Worm (Caenorhabditis elegans): Measurements from ENCODE around the gene npax-3.
A peak's percentile ranks its signal among the peaks of the same experiment; 100 is the strongest.

Gene npax-3

DNA sequence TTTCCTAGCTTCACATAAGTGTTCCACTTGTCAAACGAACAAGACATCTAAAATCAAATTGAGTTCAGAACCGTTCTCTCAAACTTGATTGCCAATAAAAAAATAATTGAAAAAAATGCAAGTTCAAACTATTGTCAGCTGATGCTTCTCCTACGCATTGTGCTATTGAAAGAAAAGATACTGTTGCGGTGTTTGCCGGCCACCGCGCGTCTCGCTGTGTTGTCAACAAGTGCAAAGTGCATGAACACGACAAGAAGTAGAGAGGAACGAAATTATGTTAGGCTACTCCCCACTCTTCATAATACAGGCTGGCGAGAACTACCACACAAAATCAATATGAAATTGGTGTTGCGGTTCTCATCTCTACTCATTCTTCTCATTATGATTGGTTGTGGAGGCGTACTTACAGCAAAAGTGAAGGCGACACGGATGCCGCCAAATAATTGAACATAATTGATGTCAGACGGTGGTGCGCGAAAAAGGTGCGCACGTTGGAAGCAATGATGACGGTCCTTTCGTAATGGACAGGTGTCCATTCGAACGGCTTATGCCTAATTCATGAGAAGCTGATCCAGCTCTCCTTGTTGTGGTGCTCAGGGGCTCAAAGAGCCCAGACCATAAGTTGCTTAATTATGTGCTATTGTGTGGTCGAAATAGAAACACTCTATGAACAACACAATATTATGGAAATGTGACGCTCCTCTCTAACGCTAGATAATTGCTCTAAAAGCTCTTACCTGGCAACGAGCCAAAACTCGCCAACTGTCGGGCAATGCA is 39.6 kb upstream of the npax-3 start:
- TF ChIP-seq sptf-1 (tag; optimal IDR thresholded peaks at IDR 0.05) (no peak), efl-1 (optimal IDR thresholded peaks at IDR 0.05) (no peak), efl-1 (GFP tag; optimal IDR thresholded peaks at IDR 0.05 in 1 of 2) (peak in 1 of 2 experiments; percentile 59)

DNA sequence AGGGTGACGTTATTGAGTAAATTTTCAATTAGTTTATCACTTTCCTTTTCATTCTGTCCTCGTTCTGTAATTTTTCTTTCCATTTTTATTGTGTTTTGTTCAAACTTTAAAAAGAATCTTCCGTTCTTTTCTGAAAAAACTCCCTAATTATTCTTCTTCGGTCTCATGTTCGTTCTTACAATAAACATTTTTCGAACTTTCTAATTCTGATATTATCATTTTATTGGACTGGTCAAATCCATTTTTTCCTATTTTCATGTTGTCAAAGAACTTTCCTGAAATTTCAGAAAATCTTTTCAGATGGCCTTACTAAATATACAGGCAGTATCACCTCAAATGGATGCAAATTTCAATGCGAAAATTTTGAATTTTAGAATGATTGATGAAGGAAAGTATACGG is 36.1 kb upstream of the npax-3 start, which contains the start of gene nish-1:
Gene nish-1 (plus strand): TSS at position 301 of the 400 bp plus-strand sequence.
- no peak for TF ChIP-seq nhr-237 (tag; optimal IDR thresholded peaks at IDR 0.05)
- TF ChIP-seq nhr-77 (tag; optimal IDR thresholded peaks at IDR 0.05) = no peak
- no peak for TF ChIP-seq C34B4.2 (tag; optimal IDR thresholded peaks at IDR 0.05)

DNA sequence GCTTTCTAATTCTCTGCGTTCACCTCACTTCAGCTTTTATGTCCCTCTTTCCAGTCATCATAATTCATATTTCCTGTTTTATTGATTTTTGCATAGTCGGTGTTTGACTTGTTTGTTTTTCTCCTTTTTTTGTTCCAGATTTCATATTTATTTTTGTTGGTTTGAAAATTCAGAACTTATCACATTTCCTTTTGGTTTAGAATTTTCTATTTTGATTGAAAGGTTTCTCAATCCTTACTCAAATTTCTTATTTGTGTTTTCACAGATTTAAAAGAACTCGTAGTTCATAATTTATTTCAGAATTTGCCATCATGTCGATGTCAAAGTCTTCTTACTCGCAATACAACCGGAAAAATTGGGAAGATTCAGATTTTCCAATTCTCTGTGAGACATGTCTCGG is 33.2 kb upstream of the npax-3 start, which contains the start of gene rbm-22:
Gene rbm-22 (plus strand): TSS at position 301 of the 400 bp plus-strand sequence.
- TF ChIP-seq sup-37 (GFP tag; optimal IDR thresholded peaks at IDR 0.05) = no peak
- TF ChIP-seq efl-1 (optimal IDR thresholded peaks at IDR 0.05) = no peak
- peak in 1 of 2 experiments; percentile 41 for TF ChIP-seq efl-1 (GFP tag; optimal IDR thresholded peaks at IDR 0.05 in 1 of 2)

DNA sequence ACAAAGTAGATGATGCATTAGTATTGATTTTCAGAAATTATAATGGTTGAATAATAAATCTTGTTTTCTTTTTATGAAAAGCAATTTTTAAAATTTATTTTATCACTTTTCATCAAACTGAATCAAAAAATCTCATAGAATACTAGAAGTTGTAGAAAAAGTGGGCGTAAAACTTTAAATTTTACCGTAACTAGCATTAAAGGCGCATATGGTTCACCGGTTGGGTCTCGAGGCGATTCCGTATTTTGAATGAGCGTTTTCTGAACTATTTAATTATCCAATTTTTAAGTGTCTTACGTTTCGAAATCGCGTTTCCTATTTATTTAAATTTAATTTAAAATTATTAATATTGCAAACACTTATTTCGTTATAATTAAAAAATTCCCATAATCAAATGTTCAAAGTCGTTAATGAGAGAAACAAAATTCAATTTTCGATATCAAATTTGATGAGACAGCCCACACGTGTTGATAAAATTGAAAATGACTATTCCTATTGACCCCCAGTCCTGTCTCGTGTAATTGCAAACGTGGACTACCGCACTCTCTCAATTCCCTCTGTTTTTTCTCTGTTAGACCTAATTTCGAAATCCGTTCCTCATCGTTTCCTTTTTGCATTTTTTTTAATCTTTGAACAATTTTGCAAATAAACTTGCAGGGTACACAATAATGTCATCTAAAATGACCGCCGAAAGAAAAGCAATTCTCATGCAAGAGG is 30.5 kb upstream of the npax-3 start, which contains the start of the genes T11G6.2 and hars-1:
Gene T11G6.2 (minus strand): TSS at position 197 of the 717 bp plus-strand sequence.
Gene hars-1 (plus strand): TSS at position 658 of the 717 bp plus-strand sequence.
- TF ChIP-seq mep-1 (tag; optimal IDR thresholded peaks at IDR 0.05) = peak; percentile 2
- TF ChIP-seq nhr-20 (tag; optimal IDR thresholded peaks at IDR 0.05) = no peak
- no peak for TF ChIP-seq lin-39 (tag; optimal IDR thresholded peaks at IDR 0.05)
- TF ChIP-seq blmp-1 (tag; optimal IDR thresholded peaks at IDR 0.05) = peak; percentile 43
- TF ChIP-seq fos-1 (tag; optimal IDR thresholded peaks at IDR 0.05) = no peak
- no peak for TF ChIP-seq swsn-7 (tag; optimal IDR thresholded peaks at IDR 0.05)
- no peak for TF ChIP-seq unc-62 (GFP tag; optimal IDR thresholded peaks at IDR 0.05)
- TF ChIP-seq nhr-85 (tag) = no peak
- no peak for TF ChIP-seq fkh-8 (tag; optimal IDR thresholded peaks at IDR 0.05)
- peak; percentile 24 to 58 for TF ChIP-seq lin-35 (GFP tag; optimal IDR thresholded peaks at IDR 0.05)
- TF ChIP-seq snu-23 (GFP tag; optimal IDR thresholded peaks at IDR 0.05) = peak; percentile 29
- TF ChIP-seq tlp-1 (tag; optimal IDR thresholded peaks at IDR 0.05) = no peak
- TF ChIP-seq nhr-19 (GFP tag; conservative IDR thresholded peaks at IDR 0.05) = no peak
- no peak for TF ChIP-seq nhr-77 (tag; optimal IDR thresholded peaks at IDR 0.05)
- no peak for TF ChIP-seq hpl-2 (GFP tag; optimal IDR thresholded peaks at IDR 0.05)
- no peak for TF ChIP-seq sup-37 (GFP tag; optimal IDR thresholded peaks at IDR 0.05)
- TF ChIP-seq lsy-2 (tag; optimal IDR thresholded peaks at IDR 0.05) = peak in 1 of 2 experiments; percentile 52
- no peak for TF ChIP-seq jun-1 (tag; optimal IDR thresholded peaks at IDR 0.05)
- TF ChIP-seq C16A3.4 (tag; optimal IDR thresholded peaks at IDR 0.05) = peak; percentile 37
- TF ChIP-seq lin-14 (GFP tag; optimal IDR thresholded peaks at IDR 0.05) = peak; percentile 56
- peak; percentile 55 for TF ChIP-seq skn-1 (tag; optimal IDR thresholded peaks at IDR 0.05)
- TF ChIP-seq dsc-1 (tag; optimal IDR thresholded peaks at IDR 0.05) = no peak
- TF ChIP-seq dpl-1 (GFP tag; optimal IDR thresholded peaks at IDR 0.05) = peak; percentile 8 to 32 (median 13)
- no peak for TF ChIP-seq vab-15 (tag; optimal IDR thresholded peaks at IDR 0.05)
- TF ChIP-seq unc-130 (tag; optimal IDR thresholded peaks at IDR 0.05) = no peak
- TF ChIP-seq unc-98 (GFP tag; IDR thresholded peaks at IDR 0.05) = no peak
- no peak for TF ChIP-seq nhr-12 (tag; optimal IDR thresholded peaks at IDR 0.05)
- no peak for TF ChIP-seq zip-4 (GFP tag; optimal IDR thresholded peaks at IDR 0.05)
- TF ChIP-seq efl-1 (optimal IDR thresholded peaks at IDR 0.05) = peak in 1 of 2 experiments; percentile 34
- peak in 1 of 2 experiments; percentile 22 for TF ChIP-seq efl-1 (GFP tag; optimal IDR thresholded peaks at IDR 0.05 in 1 of 2)
- TF ChIP-seq ceh-82 (tag; optimal IDR thresholded peaks at IDR 0.05) = no peak
- TF ChIP-seq efl-3 (GFP tag; optimal IDR thresholded peaks at IDR 0.05) = no peak
- no peak for TF ChIP-seq C04F5.9 (tag; optimal IDR thresholded peaks at IDR 0.05)
- no peak for TF ChIP-seq elt-2 (tag; optimal IDR thresholded peaks at IDR 0.05)
- TF ChIP-seq mdl-1 (tag; optimal IDR thresholded peaks at IDR 0.05) = peak in 1 of 2 experiments; percentile 61
- no peak for TF ChIP-seq nhr-76 (tag; optimal IDR thresholded peaks at IDR 0.05)
- no peak for TF ChIP-seq sox-4 (tag; optimal IDR thresholded peaks at IDR 0.05)
- TF ChIP-seq ztf-11 (tag; optimal IDR thresholded peaks at IDR 0.05) = no peak
- no peak for TF ChIP-seq ztf-4 (tag; optimal IDR thresholded peaks at IDR 0.05)
- no peak for TF ChIP-seq sptf-1 (tag; optimal IDR thresholded peaks at IDR 0.05)
- no peak for TF ChIP-seq zag-1 (tag; optimal IDR thresholded peaks at IDR 0.05)
- no peak for TF ChIP-seq pqm-1 (tag; optimal IDR thresholded peaks at IDR 0.05)
